Worm (Caenorhabditis elegans): Measurements from ENCODE around the gene ttr-37.

ttr-37 gene

DNA sequence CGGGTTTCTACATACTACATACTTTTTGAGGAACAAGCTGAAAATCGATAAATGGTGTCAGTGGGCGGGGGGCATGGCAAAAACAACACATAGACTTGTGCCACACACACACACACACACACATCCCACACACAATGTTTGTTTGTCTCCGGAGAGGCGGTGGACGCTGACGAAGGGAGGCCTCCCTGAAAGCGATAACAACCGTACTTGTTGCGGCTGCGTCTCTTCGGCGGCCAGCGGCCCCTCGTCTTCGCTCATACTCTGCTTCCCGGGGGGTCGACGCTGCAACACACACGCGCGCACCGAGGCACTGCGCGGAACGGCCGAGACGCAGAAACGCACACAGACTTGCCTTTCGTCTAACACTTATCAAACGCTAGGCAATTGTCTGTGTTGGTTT lies 17.3 kb downstream of the ttr-37 start:
- no peak for TF ChIP-seq ref-1 (GFP tag; conservative IDR thresholded peaks at IDR 0.05)
- TF ChIP-seq flt-1 (GFP tag; IDR thresholded peaks at IDR 0.05): peak; percentile 68; the same call in 1 of the 2 replicates
- no peak for TF ChIP-seq tab-1 (GFP tag; IDR thresholded peaks at IDR 0.05)
- peak; percentile 73 for TF ChIP-seq cog-1 (tag; optimal IDR thresholded peaks at IDR 0.05)
- no peak for TF ChIP-seq ztf-23 (GFP tag; IDR thresholded peaks at IDR 0.05)
- no peak for TF ChIP-seq ztf-29 (GFP tag; IDR thresholded peaks at IDR 0.05)

DNA sequence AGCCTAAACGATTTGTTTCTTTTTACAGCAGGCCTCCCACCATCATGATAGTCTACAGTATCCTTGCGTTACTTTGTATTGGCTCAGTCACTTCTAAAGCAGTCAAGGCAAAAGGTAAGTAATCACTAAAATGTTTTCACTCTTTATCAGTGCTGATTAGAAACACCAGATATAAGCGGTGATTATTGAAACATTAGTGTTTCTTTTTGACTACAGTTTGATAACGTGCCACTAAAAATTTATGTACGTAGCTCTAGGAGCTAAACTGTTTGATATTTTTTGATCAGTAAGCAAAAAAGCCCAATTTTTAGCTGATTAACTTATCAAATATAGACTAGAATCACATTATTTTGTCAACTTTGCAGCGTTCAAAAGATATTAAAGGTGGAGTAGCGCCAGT lies 25.4 kb downstream of the ttr-37 start:
- TF ChIP-seq cog-1 (tag; optimal IDR thresholded peaks at IDR 0.05) (no peak), ztf-29 (GFP tag; IDR thresholded peaks at IDR 0.05) (no peak), ztf-23 (GFP tag; IDR thresholded peaks at IDR 0.05) (no peak), flt-1 (GFP tag; IDR thresholded peaks at IDR 0.05) (no peak), klf-2 (GFP tag; conservative IDR thresholded peaks at IDR 0.05) (no peak), tab-1 (GFP tag; IDR thresholded peaks at IDR 0.05) (no peak), med-1 (GFP tag; optimal IDR thresholded peaks at IDR 0.05; ENCODE audit: insufficient read depth) (no peak), ref-1 (GFP tag; conservative IDR thresholded peaks at IDR 0.05) (no peak), T22C8.4 (GFP tag; IDR thresholded peaks at IDR 0.05) (no peak)

DNA sequence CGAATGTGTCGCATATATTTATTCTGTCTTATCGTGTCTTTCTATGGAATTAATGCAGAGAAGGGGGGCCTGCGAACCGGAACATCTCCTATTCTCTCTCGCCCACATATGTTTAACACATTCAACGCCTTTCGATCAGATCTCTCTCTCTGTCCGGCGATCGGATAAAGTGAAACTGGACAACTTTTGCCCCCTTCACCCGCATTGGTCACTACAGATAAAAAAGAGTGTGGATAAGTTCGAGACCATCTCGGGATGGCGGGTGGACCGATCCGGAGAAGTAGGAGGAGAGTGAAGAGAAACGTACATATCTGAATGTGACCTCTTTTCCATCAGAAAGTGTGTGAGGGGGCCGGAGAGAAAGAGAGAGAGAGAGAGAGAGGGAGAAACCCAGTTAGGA lies 25.9 kb downstream of the ttr-37 start, which contains the start of gene H42K12.3:
Gene H42K12.3, plus strand, starts transcription at position 308 of the 400 bp plus-strand sequence.
- TF ChIP-seq tab-1 (GFP tag; IDR thresholded peaks at IDR 0.05) (no peak), T22C8.4 (GFP tag; IDR thresholded peaks at IDR 0.05) (no peak), cog-1 (tag; optimal IDR thresholded peaks at IDR 0.05) (no peak)

DNA sequence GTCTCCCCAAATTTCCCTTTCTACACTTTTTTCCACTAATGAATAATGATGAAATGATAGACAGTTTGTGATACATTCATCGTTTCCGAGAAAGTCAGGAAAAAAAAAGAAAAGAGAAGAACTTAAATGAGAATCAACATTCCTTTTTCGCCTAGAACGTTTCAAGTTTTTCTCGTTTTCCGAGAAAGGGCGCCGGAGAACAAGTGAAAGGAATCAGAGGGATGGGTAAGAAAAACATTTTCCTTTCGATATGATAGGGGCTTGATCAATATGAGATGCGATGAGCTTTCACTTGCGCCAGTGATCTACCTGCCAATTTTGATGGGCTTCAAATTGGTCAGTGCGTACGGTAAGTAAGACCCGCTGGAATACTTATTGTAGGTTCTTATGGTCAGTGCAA lies 27.5 kb downstream of the ttr-37 start:
- TF ChIP-seq ztf-23 (GFP tag; IDR thresholded peaks at IDR 0.05) (no peak), T22C8.4 (GFP tag; IDR thresholded peaks at IDR 0.05) (no peak), med-1 (GFP tag; optimal IDR thresholded peaks at IDR 0.05; ENCODE audit: insufficient read depth) (no peak), klf-2 (GFP tag; conservative IDR thresholded peaks at IDR 0.05) (no peak), cog-1 (tag; optimal IDR thresholded peaks at IDR 0.05) (no peak), ztf-29 (GFP tag; IDR thresholded peaks at IDR 0.05) (no peak), tab-1 (GFP tag; IDR thresholded peaks at IDR 0.05) (no peak), flt-1 (GFP tag; IDR thresholded peaks at IDR 0.05) (no peak), ref-1 (GFP tag; conservative IDR thresholded peaks at IDR 0.05) (no peak)

DNA sequence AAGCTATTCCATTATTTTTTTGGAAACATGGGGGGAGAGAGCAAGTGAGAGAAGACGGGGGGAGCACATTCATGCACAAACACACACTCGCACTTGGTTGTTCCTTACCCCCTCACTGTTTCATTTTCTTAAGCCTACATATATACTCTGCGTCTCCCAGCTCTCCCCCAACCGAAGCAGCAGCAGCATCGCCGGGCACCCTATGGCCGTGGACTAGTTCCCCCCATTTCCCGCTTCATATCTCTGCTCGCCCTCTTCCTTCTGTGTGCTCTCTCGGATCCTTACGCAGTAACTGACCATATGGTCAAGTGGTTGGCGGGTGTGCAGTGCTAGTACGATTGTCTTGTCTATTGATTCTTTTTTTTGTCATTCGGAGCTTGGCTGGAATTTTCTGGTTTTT lies 34.7 kb downstream of the ttr-37 start:
- TF ChIP-seq ztf-23 (GFP tag; IDR thresholded peaks at IDR 0.05) (peak; percentile 77), cog-1 (tag; optimal IDR thresholded peaks at IDR 0.05) (peak; percentile 82), flt-1 (GFP tag; IDR thresholded peaks at IDR 0.05) (peak; percentile 59), T22C8.4 (GFP tag; IDR thresholded peaks at IDR 0.05) (0 out of 2 replicates have a peak, but pooled peaks have one; percentile 47), med-1 (GFP tag; optimal IDR thresholded peaks at IDR 0.05; ENCODE audit: insufficient read depth) (no peak), tab-1 (GFP tag; IDR thresholded peaks at IDR 0.05) (0 out of 2 replicates have a peak, but pooled peaks have one; percentile 65), ztf-29 (GFP tag; IDR thresholded peaks at IDR 0.05) (peak; percentile 91), klf-2 (GFP tag; conservative IDR thresholded peaks at IDR 0.05) (no peak), ref-1 (GFP tag; conservative IDR thresholded peaks at IDR 0.05) (no peak)

DNA sequence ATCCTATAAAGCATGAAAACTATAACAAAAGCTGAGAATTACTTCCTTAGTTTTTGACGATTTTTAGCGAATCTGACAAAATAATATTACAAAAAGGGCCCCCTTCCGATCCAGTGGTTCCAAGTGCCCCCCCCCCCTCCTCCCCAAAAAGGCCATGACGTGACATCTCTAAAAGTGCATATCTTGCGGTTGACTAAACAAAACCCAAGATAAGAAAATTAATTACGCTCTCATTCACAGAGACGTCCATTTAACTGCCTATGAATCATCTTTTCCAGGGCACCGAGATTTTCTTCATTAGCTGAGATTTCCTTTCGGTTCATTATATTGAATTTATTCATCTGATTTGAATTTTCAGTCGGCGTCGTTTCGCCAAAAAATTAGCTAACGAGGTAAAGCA lies 37.1 kb downstream of the ttr-37 start, which contains the start of gene inso-1:
Gene inso-1, plus strand, starts transcription at position 301 of the 400 bp plus-strand sequence.
- no peak for TF ChIP-seq cog-1 (tag; optimal IDR thresholded peaks at IDR 0.05)
- no peak for TF ChIP-seq tab-1 (GFP tag; IDR thresholded peaks at IDR 0.05)
- TF ChIP-seq T22C8.4 (GFP tag; IDR thresholded peaks at IDR 0.05): no peak
- TF ChIP-seq med-1 (GFP tag; optimal IDR thresholded peaks at IDR 0.05; ENCODE audit: insufficient read depth): no peak
- no peak for TF ChIP-seq flt-1 (GFP tag; IDR thresholded peaks at IDR 0.05)
- no peak for TF ChIP-seq ref-1 (GFP tag; conservative IDR thresholded peaks at IDR 0.05)
- no peak for TF ChIP-seq ztf-23 (GFP tag; IDR thresholded peaks at IDR 0.05)
- no peak for TF ChIP-seq ztf-29 (GFP tag; IDR thresholded peaks at IDR 0.05)
- TF ChIP-seq klf-2 (GFP tag; conservative IDR thresholded peaks at IDR 0.05): no peak

DNA sequence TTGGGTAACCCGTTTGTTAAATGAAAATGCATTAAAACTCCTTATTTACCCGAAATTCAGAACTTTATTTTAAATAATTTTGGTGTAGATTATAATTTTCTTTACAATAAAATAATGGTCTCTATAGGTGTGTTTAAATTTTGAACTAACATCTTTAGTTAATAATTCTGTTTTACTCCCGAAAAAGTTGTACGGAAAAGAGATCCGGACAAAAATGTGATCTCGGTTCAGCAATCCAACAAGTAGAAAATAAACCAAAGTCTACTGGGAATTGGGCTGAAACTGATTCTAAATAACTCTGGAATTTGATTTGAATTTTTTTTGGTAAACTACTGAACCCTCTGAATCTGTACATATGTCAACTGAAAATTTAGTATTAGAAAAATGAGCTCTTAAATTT lies 41.3 kb downstream of the ttr-37 start:
- TF ChIP-seq klf-2 (GFP tag; conservative IDR thresholded peaks at IDR 0.05) (no peak), ztf-23 (GFP tag; IDR thresholded peaks at IDR 0.05) (no peak), cog-1 (tag; optimal IDR thresholded peaks at IDR 0.05) (no peak), med-1 (GFP tag; optimal IDR thresholded peaks at IDR 0.05; ENCODE audit: insufficient read depth) (no peak), ref-1 (GFP tag; conservative IDR thresholded peaks at IDR 0.05) (no peak), ztf-29 (GFP tag; IDR thresholded peaks at IDR 0.05) (no peak), T22C8.4 (GFP tag; IDR thresholded peaks at IDR 0.05) (no peak), tab-1 (GFP tag; IDR thresholded peaks at IDR 0.05) (no peak), flt-1 (GFP tag; IDR thresholded peaks at IDR 0.05) (no peak)

DNA sequence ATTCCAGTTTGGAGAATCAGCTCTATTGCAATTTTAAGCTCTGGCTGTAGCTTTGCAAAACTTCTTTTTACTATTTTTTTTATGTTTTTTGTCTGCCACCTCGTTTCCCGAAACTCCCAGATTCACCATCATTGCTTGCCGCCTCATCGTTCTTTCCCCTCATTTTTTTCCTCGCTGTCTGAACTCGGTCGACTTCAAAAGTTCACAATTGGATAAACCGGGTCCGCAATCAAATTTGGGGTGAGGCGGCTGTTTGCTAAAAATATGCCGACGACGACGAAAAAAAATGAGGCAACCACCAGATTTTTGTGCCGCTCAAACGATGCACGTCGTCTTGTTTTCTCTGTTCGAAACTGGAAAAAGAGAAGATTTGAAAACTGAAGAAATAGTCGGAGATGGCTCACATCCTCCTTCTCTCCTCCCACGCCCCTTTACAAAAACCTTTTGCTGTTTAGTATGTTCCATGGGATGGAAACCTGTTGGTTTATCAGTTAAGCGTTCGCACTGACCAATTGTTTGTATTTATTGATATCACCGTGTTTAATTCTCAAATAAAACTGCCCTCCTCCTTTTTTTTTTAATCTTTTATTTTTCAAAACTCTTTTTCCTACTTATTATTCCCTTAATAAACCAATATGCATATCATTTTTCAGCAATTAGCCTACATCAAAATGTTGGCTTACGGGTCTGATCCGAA lies 42.2 kb downstream of the ttr-37 start, which contains the start of gene dop-4:
Gene dop-4, plus strand, starts transcription at position 647 of the 697 bp plus-strand sequence.
- TF ChIP-seq cog-1 (tag; optimal IDR thresholded peaks at IDR 0.05): no peak

DNA sequence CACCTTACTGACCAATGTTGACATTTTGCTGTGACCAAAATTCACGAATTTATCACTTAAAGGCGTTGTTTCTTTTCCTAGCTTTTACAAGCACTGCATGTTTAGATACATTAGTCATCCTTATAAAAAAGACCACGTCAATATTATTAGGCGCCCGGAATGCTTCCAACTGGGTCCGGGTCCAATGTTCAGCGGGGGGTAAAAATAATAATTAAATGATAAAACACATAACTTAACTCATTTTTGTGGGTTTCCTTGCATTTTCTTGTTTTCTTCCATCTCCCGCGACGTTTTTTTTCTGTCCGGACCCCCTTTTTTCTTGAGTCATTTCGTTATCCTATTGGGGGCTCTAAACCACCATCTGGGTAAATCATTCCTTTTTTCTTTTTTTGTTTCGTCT lies 43.5 kb downstream of the ttr-37 start:
- TF ChIP-seq cog-1 (tag; optimal IDR thresholded peaks at IDR 0.05): no peak
- no peak for TF ChIP-seq T22C8.4 (GFP tag; IDR thresholded peaks at IDR 0.05)
- no peak for TF ChIP-seq ref-1 (GFP tag; conservative IDR thresholded peaks at IDR 0.05)
- no peak for TF ChIP-seq klf-2 (GFP tag; conservative IDR thresholded peaks at IDR 0.05)
- TF ChIP-seq flt-1 (GFP tag; IDR thresholded peaks at IDR 0.05): no peak
- no peak for TF ChIP-seq ztf-29 (GFP tag; IDR thresholded peaks at IDR 0.05)
- no peak for TF ChIP-seq med-1 (GFP tag; optimal IDR thresholded peaks at IDR 0.05; ENCODE audit: insufficient read depth)
- no peak for TF ChIP-seq tab-1 (GFP tag; IDR thresholded peaks at IDR 0.05)
- no peak for TF ChIP-seq ztf-23 (GFP tag; IDR thresholded peaks at IDR 0.05)

DNA sequence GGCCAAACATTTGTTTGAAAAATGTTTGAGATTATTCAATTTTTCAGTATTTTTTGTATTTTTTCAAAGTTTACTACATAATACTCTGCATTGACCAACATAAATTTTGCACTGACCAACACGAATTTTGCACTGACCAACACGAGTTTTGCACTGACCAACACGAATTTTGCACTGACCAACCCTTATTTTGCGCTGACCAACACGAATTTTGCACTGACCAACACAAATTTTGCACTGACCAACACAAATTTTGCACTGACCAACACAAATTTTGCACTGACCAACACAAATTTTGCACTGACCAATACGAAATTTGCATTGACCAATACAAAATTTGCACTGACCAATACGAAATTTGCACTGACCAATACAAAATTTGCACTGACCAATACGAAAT lies 44.1 kb downstream of the ttr-37 start:
- TF ChIP-seq tab-1 (GFP tag; IDR thresholded peaks at IDR 0.05): no peak
- TF ChIP-seq flt-1 (GFP tag; IDR thresholded peaks at IDR 0.05): no peak
- TF ChIP-seq med-1 (GFP tag; optimal IDR thresholded peaks at IDR 0.05; ENCODE audit: insufficient read depth): no peak
- no peak for TF ChIP-seq cog-1 (tag; optimal IDR thresholded peaks at IDR 0.05)
- no peak for TF ChIP-seq ztf-29 (GFP tag; IDR thresholded peaks at IDR 0.05)
- no peak for TF ChIP-seq T22C8.4 (GFP tag; IDR thresholded peaks at IDR 0.05)
- no peak for TF ChIP-seq ztf-23 (GFP tag; IDR thresholded peaks at IDR 0.05)
- TF ChIP-seq klf-2 (GFP tag; conservative IDR thresholded peaks at IDR 0.05): no peak
- TF ChIP-seq ref-1 (GFP tag; conservative IDR thresholded peaks at IDR 0.05): no peak

All from whole organism, midembryonic.